Worm (Caenorhabditis elegans): ENCODE data around the gene eat-3.

- TF ChIP-seq W03F9.2 (tag; optimal IDR thresholded peaks at IDR 0.05) (no peak), him-1 (tag; optimal IDR thresholded peaks at IDR 0.05) (no peak)
Observed at ce11 chrII:9281595-9281994, 43.1 kb upstream of the eat-3 start.
